Fruit fly (Drosophila melanogaster): ENCODE results near the gene Cpr35B.
A peak's percentile ranks its signal among the peaks of the same experiment; 100 is the strongest.

Gene Cpr35B

dm6 chr2L:14403568-14403967, 21.4 kb downstream of the Cpr35B start:
- TF ChIP-seq crol (GFP tag; IDR thresholded peaks at IDR 0.05): 0 out of 2 replicates have a peak, but pooled peaks have one; percentile 42
- 0 out of 3 replicates have a peak, but pooled peaks have one; percentile 30 for TF ChIP-seq vnd (GFP tag; IDR thresholded peaks at IDR 0.05; ENCODE audit: partially characterized antibody)
- TF ChIP-seq pfk (GFP tag; optimal IDR thresholded peaks at IDR 0.05): no peak
- peak; percentile 88 for TF ChIP-seq lab (GFP tag; optimal IDR thresholded peaks at IDR 0.05)
- no peak for TF ChIP-seq pita (GFP tag; optimal IDR thresholded peaks at IDR 0.05)
- TF ChIP-seq CG2678 (tag; optimal IDR thresholded peaks at IDR 0.05): peak; percentile 42
- no peak for TF ChIP-seq Elba2 (GFP tag; optimal IDR thresholded peaks at IDR 0.05)
- peak; percentile 24 for TF ChIP-seq CG15269 (tag; optimal IDR thresholded peaks at IDR 0.05)
- TF ChIP-seq CG2712 (tag; optimal IDR thresholded peaks at IDR 0.05): no peak
- no peak for TF ChIP-seq slou (GFP tag; optimal IDR thresholded peaks at IDR 0.05)
- peak; percentile 57 for TF ChIP-seq run (tag; optimal IDR thresholded peaks at IDR 0.05)
- TF ChIP-seq scrt (GFP tag; optimal IDR thresholded peaks at IDR 0.05): peak; percentile 6
- peak; percentile 65 for TF ChIP-seq CG34376 (GFP tag; optimal IDR thresholded peaks at IDR 0.05)
- no peak for TF ChIP-seq CG6254 (GFP tag; optimal IDR thresholded peaks at IDR 0.05)
- TF ChIP-seq salm (tag; optimal IDR thresholded peaks at IDR 0.05): peak; percentile 50
- TF ChIP-seq CG12155 (GFP tag; optimal IDR thresholded peaks at IDR 0.05): no peak
- TF ChIP-seq pnt (GFP tag; optimal IDR thresholded peaks at IDR 0.05): no peak
- TF ChIP-seq NfI (GFP tag; optimal IDR thresholded peaks at IDR 0.05): no peak
- peak; percentile 50 for TF ChIP-seq sd (tag; optimal IDR thresholded peaks at IDR 0.05)
- peak; percentile 12 for TF ChIP-seq CG17385 (GFP tag; optimal IDR thresholded peaks at IDR 0.05)
- TF ChIP-seq CG10543 (GFP tag; optimal IDR thresholded peaks at IDR 0.05): peak; percentile 50
- peak; percentile 32 for TF ChIP-seq unpg (GFP tag; optimal IDR thresholded peaks at IDR 0.05)
- peak; percentile 38 for TF ChIP-seq CG7745 (tag; optimal IDR thresholded peaks at IDR 0.05)
- TF ChIP-seq sqz (GFP tag; optimal IDR thresholded peaks at IDR 0.05): peak; percentile 78
- no peak for TF ChIP-seq wor (GFP tag; IDR thresholded peaks at IDR 0.05)
- peak; percentile 55; the same call in 1 of the 2 replicates for TF ChIP-seq sens-2 (GFP tag; IDR thresholded peaks at IDR 0.05)
- TF ChIP-seq PHDP (tag; optimal IDR thresholded peaks at IDR 0.05): peak; percentile 14
- no peak for TF ChIP-seq crc (GFP tag; optimal IDR thresholded peaks at IDR 0.05)
- no peak for TF ChIP-seq CG15696 (tag; optimal IDR thresholded peaks at IDR 0.05)
- peak; percentile 63 for TF ChIP-seq Vsx1 (GFP tag; optimal IDR thresholded peaks at IDR 0.05)
- TF ChIP-seq E2f1 (GFP tag; IDR thresholded peaks at IDR 0.05): no peak
- peak; percentile 3 for TF ChIP-seq CG11504 (tag; optimal IDR thresholded peaks at IDR 0.05)
- TF ChIP-seq CG6813 (GFP tag; optimal IDR thresholded peaks at IDR 0.05): peak; percentile 16
- TF ChIP-seq GATAe (GFP tag; conservative IDR thresholded peaks at IDR 0.05): no peak; the same call in 1 of the 2 replicates
- peak in 1 of 2 experiments; percentile 40 for TF ChIP-seq Eip74EF (GFP tag; optimal IDR thresholded peaks at IDR 0.05)
- TF ChIP-seq grn (GFP tag; optimal IDR thresholded peaks at IDR 0.05): peak; percentile 88
- peak; percentile 69 for TF ChIP-seq Med (GFP tag)
- no peak for TF ChIP-seq ind (GFP tag; optimal IDR thresholded peaks at IDR 0.05)
- no peak for TF ChIP-seq CG43689 (GFP tag; IDR thresholded peaks at IDR 0.05)
- TF ChIP-seq nau (GFP tag; optimal IDR thresholded peaks at IDR 0.05): peak; percentile 8
- no peak for TF ChIP-seq stwl (tag; optimal IDR thresholded peaks at IDR 0.05)
- TF ChIP-seq exex (tag; optimal IDR thresholded peaks at IDR 0.05): peak; percentile 93
- peak; percentile 3 for TF ChIP-seq gro (GFP tag; optimal IDR thresholded peaks at IDR 0.05)
- no peak for TF ChIP-seq amos (GFP tag; IDR thresholded peaks at IDR 0.05; ENCODE audit: partially characterized antibody)
- peak; percentile 81 for TF ChIP-seq mirr (GFP tag; optimal IDR thresholded peaks at IDR 0.05)
- TF ChIP-seq CG10431 (GFP tag; optimal IDR thresholded peaks at IDR 0.05): no peak
- TF ChIP-seq Nf-YB (GFP tag; optimal IDR thresholded peaks at IDR 0.05): peak; percentile 20
- peak; percentile 18 for TF ChIP-seq B-H2 (GFP tag; optimal IDR thresholded peaks at IDR 0.05)
- peak; percentile 56 for TF ChIP-seq Hey (tag; optimal IDR thresholded peaks at IDR 0.05)

All from whole organism, embryonic.